Worm (Caenorhabditis elegans) whole organism, mixed stage, embryonic: ENCODE data around the gene cyp-33C11.

Experiments
- M03D4.4 ChIP-seq: sonication (generic microtip); optimal IDR thresholded peaks from 2 replicates; lab custom pipeline; 2017; ENCODE audit warnings: mild to moderate bottlenecking, missing genetic modification characterization, missing compliant biosample characterization
- blmp-1 ChIP-seq: fragments of 150-350 bp; optimal IDR thresholded peaks from 2 replicates; lab custom pipeline; 2014; ENCODE audit warnings: missing biosample characterization, missing genetic modification characterization
- ceh-39 ChIP-seq: fragments of 150-350 bp; optimal IDR thresholded peaks from 2 replicates; lab custom pipeline; 2014; ENCODE audit warnings: missing biosample characterization, missing genetic modification characterization
- ceh-43 ChIP-seq: fragments of 200-800 bp; sonication (Bioruptor generic); optimal IDR thresholded peaks from 2 replicates; lab custom pipeline; 2018; ENCODE audit warnings: mild to moderate bottlenecking, missing genetic modification characterization, moderate library complexity, missing compliant biosample characterization
- ceh-83 ChIP-seq: fragments of 200-800 bp; sonication (Bioruptor generic); optimal IDR thresholded peaks from 2 replicates; lab custom pipeline; 2018; ENCODE audit warnings: mild to moderate bottlenecking, missing genetic modification characterization, missing compliant biosample characterization
- ces-1 ChIP-seq: fragments of 150-350 bp; optimal IDR thresholded peaks from 2 replicates; lab custom pipeline; 2014; ENCODE audit warnings: missing biosample characterization, missing genetic modification reagents, missing genetic modification characterization
- cnd-1 ChIP-seq: fragments of 200-800 bp; sonication (Bioruptor generic); optimal IDR thresholded peaks from 2 replicates; lab custom pipeline; 2018; ENCODE audit warnings: mild to moderate bottlenecking, missing genetic modification characterization, missing compliant biosample characterization
- drap-1 ChIP-seq: fragments of 200-800 bp; sonication (Bioruptor generic); optimal IDR thresholded peaks from 3 replicates; lab custom pipeline; 2018; ENCODE audit warnings: mild to moderate bottlenecking, missing genetic modification characterization, missing compliant biosample characterization
- elt-1 ChIP-seq: sonication (generic microtip); optimal IDR thresholded peaks from 2 replicates; lab custom pipeline; 2017; ENCODE audit warnings: missing genetic modification characterization, mild to moderate bottlenecking, missing compliant biosample characterization, antibody characterized with exemption, moderate library complexity, borderline replicate concordance; ENCODE audit not compliant: insufficient read depth
- elt-3 ChIP-seq: fragments of 150-350 bp; optimal IDR thresholded peaks from 2 replicates; lab custom pipeline; 2014; ENCODE audit warnings: missing biosample characterization, missing genetic modification characterization
- flh-1 ChIP-seq: fragments of 200-800 bp; sonication (Bioruptor generic); optimal IDR thresholded peaks from 2 replicates; lab custom pipeline; 2018; ENCODE audit warnings: mild to moderate bottlenecking, missing genetic modification characterization, moderate library complexity, missing compliant biosample characterization
- ham-2 ChIP-seq: fragments of 200-800 bp; sonication (Bioruptor generic); optimal IDR thresholded peaks from 2 replicates; lab custom pipeline; 2018; ENCODE audit warnings: mild to moderate bottlenecking, missing genetic modification characterization, missing compliant biosample characterization
- hlh-1 ChIP-seq: fragments of 150-350 bp; optimal IDR thresholded peaks from 2 replicates; lab custom pipeline; 2014; ENCODE audit warnings: missing biosample characterization, missing genetic modification reagents, missing genetic modification characterization
- lin-13 ChIP-seq: fragments of 150-350 bp; optimal IDR thresholded peaks from 2 replicates; lab custom pipeline; 2014; ENCODE audit warnings: missing biosample characterization, missing genetic modification characterization
- lin-32 ChIP-seq: fragments of 200-800 bp; sonication (Bioruptor generic); optimal IDR thresholded peaks from 2 replicates; lab custom pipeline; 2018; ENCODE audit warnings: mild to moderate bottlenecking, missing genetic modification characterization, missing compliant biosample characterization
- mab-5 ChIP-seq: fragments of 150-350 bp; optimal IDR thresholded peaks from 2 replicates; lab custom pipeline; 2014; ENCODE audit warnings: missing biosample characterization, missing genetic modification characterization
- mls-2 ChIP-seq: sonication (generic microtip); optimal IDR thresholded peaks from 2 replicates; lab custom pipeline; 2016; ENCODE audit warnings: mild to moderate bottlenecking, missing genetic modification characterization, moderate library complexity, missing compliant biosample characterization
- nhr-2 ChIP-seq: fragments of 150-350 bp; optimal IDR thresholded peaks from 2 replicates; lab custom pipeline; 2014; ENCODE audit warnings: missing biosample characterization, missing genetic modification characterization
- nhr-237 ChIP-seq: fragments of 150-350 bp; optimal IDR thresholded peaks from 2 replicates; lab custom pipeline; 2014; ENCODE audit warnings: missing biosample characterization, missing genetic modification characterization
- nhr-28 ChIP-seq: fragments of 150-350 bp; optimal IDR thresholded peaks from 2 replicates; lab custom pipeline; 2014; ENCODE audit warnings: missing biosample characterization, missing genetic modification characterization
- nhr-76 ChIP-seq: sonication (generic microtip); optimal IDR thresholded peaks from 2 replicates; lab custom pipeline; 2017; ENCODE audit warnings: missing biosample characterization, missing genetic modification characterization
- pha-4 ChIP-seq: fragments of 150-350 bp; optimal IDR thresholded peaks from 2 replicates; lab custom pipeline; 2018; ENCODE audit warnings: missing biosample characterization, missing genetic modification reagents, missing genetic modification characterization
- sem-2 ChIP-seq: fragments of 200-800 bp; sonication (Bioruptor generic); optimal IDR thresholded peaks from 2 replicates; lab custom pipeline; 2018; ENCODE audit warnings: mild to moderate bottlenecking, missing genetic modification characterization, missing compliant biosample characterization
- snpc-4 ChIP-seq: fragments of 150-350 bp; optimal IDR thresholded peaks from 2 replicates; lab custom pipeline; 2014; ENCODE audit warnings: missing biosample characterization, missing genetic modification characterization
- sptf-1 ChIP-seq: sonication (generic microtip); optimal IDR thresholded peaks from 2 replicates; lab custom pipeline; 2017; ENCODE audit warnings: mild to moderate bottlenecking, missing genetic modification characterization, moderate library complexity, missing compliant biosample characterization
- tbx-8 ChIP-seq: fragments of 200-800 bp; sonication (Bioruptor generic); optimal IDR thresholded peaks from 2 replicates; lab custom pipeline; 2018; ENCODE audit warnings: mild to moderate bottlenecking, missing genetic modification characterization, moderate library complexity, missing compliant biosample characterization
- unc-120 ChIP-seq: sonication (generic microtip); optimal IDR thresholded peaks from 2 replicates; lab custom pipeline; 2017; ENCODE audit warnings: missing genetic modification characterization, missing compliant biosample characterization; ENCODE audit not compliant: poor library complexity, severe bottlenecking
- unc-39 ChIP-seq: fragments of 150-350 bp; optimal IDR thresholded peaks from 2 replicates; lab custom pipeline; 2014; ENCODE audit warnings: missing biosample characterization, missing genetic modification characterization
- unc-62 ChIP-seq: fragments of 150-350 bp; optimal IDR thresholded peaks from 2 replicates; lab custom pipeline; 2014; ENCODE audit warnings: missing biosample characterization, missing genetic modification reagents, missing genetic modification characterization
- ztf-11 ChIP-seq: fragments of 150-350 bp; optimal IDR thresholded peaks from 2 replicates; lab custom pipeline; 2014; ENCODE audit warnings: missing biosample characterization, missing genetic modification characterization

The cyp-33C11 gene

ce11 chrV:723895-724352 lies 11.1 kb upstream of the cyp-33C11 start, which contains the start of gene fbxb-72:
Gene fbxb-72, minus strand, starts transcription at chrV:723952.
- TF ChIP-seq cnd-1 (tag; lab: Kevin White, UChicago) (no peak), ceh-39 (tag; lab: Kevin White, UChicago) (peak; percentile 44), unc-62 (GFP tag; lab: Kevin White, UChicago) (no peak), ceh-83 (no peak), pha-4 (tag; lab: Kevin White, UChicago) (no peak), snpc-4 (tag; lab: Kevin White, UChicago) (no peak), ham-2 (GFP tag; lab: Kevin White, UChicago) (no peak), nhr-237 (no peak), sptf-1 (tag; lab: Kevin White, UChicago) (peak; percentile 18), tbx-8 (GFP tag; lab: Kevin White, UChicago) (no peak), mab-5 (tag; lab: Kevin White, UChicago) (no peak), nhr-2 (tag; lab: Kevin White, UChicago) (no peak), lin-32 (GFP tag; lab: Kevin White, UChicago) (no peak), mls-2 (tag; lab: Kevin White, UChicago) (no peak), elt-3 (tag; lab: Kevin White, UChicago) (no peak), blmp-1 (no peak), elt-1 (tag; lab: Kevin White, UChicago) (no peak), hlh-1 (peak; percentile 9), ceh-43 (GFP tag; lab: Kevin White, UChicago) (no peak), sem-2 (GFP tag; lab: Kevin White, UChicago) (no peak)

DNA sequence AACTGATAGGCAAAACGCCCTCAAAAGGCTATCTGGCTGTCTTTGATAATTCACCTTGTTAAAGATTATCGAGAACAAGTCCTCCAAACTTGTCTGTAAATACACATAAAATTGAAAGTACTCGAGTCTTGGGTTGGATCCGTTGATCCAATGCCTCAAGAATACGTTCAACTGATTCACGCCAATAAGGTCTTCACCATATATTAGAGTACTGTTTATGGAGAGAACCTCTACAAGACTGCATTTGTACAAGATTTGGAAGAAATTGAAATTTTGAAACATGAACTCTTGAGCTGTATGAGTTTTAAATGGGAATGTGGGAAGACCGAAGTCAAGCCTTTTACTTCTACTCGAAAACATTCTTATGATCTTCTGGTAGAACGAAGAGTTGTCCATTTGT lies 10.1 kb upstream of the cyp-33C11 start:
- TF ChIP-seq unc-39 (tag; lab: Kevin White, UChicago): no peak
- no peak for TF ChIP-seq unc-62 (GFP tag; lab: Kevin White, UChicago)
- TF ChIP-seq lin-13: no peak
- TF ChIP-seq ztf-11 (tag; lab: Kevin White, UChicago): no peak
- no peak for TF ChIP-seq sptf-1 (tag; lab: Kevin White, UChicago)

ce11 chrV:719731-720130 lies 6.9 kb upstream of the cyp-33C11 start, which contains the start of gene srbc-40:
Gene srbc-40, minus strand, starts transcription at chrV:719831.
- TF ChIP-seq ceh-39 (tag; lab: Kevin White, UChicago) (no peak), unc-39 (tag; lab: Kevin White, UChicago) (no peak), ham-2 (GFP tag; lab: Kevin White, UChicago) (no peak), tbx-8 (GFP tag; lab: Kevin White, UChicago) (no peak), unc-62 (GFP tag; lab: Kevin White, UChicago) (no peak), drap-1 (GFP tag; lab: Kevin White, UChicago) (no peak), nhr-76 (tag; lab: Kevin White, UChicago) (no peak), mab-5 (tag; lab: Kevin White, UChicago) (no peak), lin-13 (no peak), sem-2 (GFP tag; lab: Kevin White, UChicago) (no peak), blmp-1 (no peak), pha-4 (tag; lab: Kevin White, UChicago) (no peak), nhr-237 (no peak), flh-1 (GFP tag; lab: Kevin White, UChicago) (no peak), nhr-28 (tag; lab: Kevin White, UChicago) (no peak)

ce11 chrV:708808-709207 lies 4.0 kb downstream of the cyp-33C11 start, which contains the start of gene srbc-39:
Gene srbc-39, plus strand, starts transcription at chrV:709108.
- no peak for TF ChIP-seq elt-1 (tag; lab: Kevin White, UChicago)
- TF ChIP-seq nhr-237: no peak

- TF ChIP-seq sptf-1 (tag; lab: Kevin White, UChicago): no peak
- no peak for TF ChIP-seq ceh-43 (GFP tag; lab: Kevin White, UChicago)
- TF ChIP-seq ceh-39 (tag; lab: Kevin White, UChicago): no peak
- TF ChIP-seq ces-1: no peak
- no peak for TF ChIP-seq M03D4.4 (tag; lab: Kevin White, UChicago)
- TF ChIP-seq unc-120 (tag; lab: Kevin White, UChicago): no peak
- TF ChIP-seq, all 35 proteins: peak for 0
These were observed 5.9 kb downstream of the cyp-33C11 start, which contains the start of gene srbc-38 for ce11 chrV:706918-707317. Gene srbc-38, plus strand, starts transcription at chrV:707218.
